Worm (Caenorhabditis elegans) whole organism, young adult: Measurements from ENCODE around the gene gpa-11.
A peak's percentile ranks its signal among the peaks of the same experiment; 100 is the strongest.

ENCODE experiments used
- B0336.3 ChIP-seq: fragments of 200-800 bp; sonication (Bioruptor generic); IDR thresholded peaks from 2 replicates; pipeline ENCODE4 v1.3.6; 2022; ENCODE audit warnings: missing genetic modification characterization, missing compliant biosample characterization
- D2030.7 ChIP-seq: fragments of 200-800 bp; sonication (Bioruptor generic); IDR thresholded peaks from 2 replicates; pipeline ENCODE4 v1.3.6; 2022; ENCODE audit warnings: missing genetic modification reagents, missing genetic modification characterization, missing compliant biosample characterization
- F10E7.11 ChIP-seq: sonication (generic microtip); optimal IDR thresholded peaks from 2 replicates; lab custom pipeline; 2017; ENCODE audit warnings: mild to moderate bottlenecking, missing genetic modification characterization, moderate library complexity, missing compliant biosample characterization
- F22D6.2 ChIP-seq: sonication (generic microtip); optimal IDR thresholded peaks from 2 replicates; lab custom pipeline; 2016; ENCODE audit warnings: mild to moderate bottlenecking, missing genetic modification characterization, missing compliant biosample characterization
- F23B12.7 ChIP-seq: sonication (generic microtip); optimal IDR thresholded peaks from 2 replicates; lab custom pipeline; 2017; ENCODE audit warnings: missing genetic modification characterization, mild to moderate bottlenecking, missing compliant biosample characterization, antibody characterized with exemption, moderate library complexity; ENCODE audit not compliant: insufficient read depth
- F33H1.4 ChIP-seq: fragments of 200-800 bp; sonication (Bioruptor generic); IDR thresholded peaks from 2 replicates; pipeline ENCODE4 v1.3.6; 2022; ENCODE audit warnings: missing genetic modification reagents, missing genetic modification characterization, missing compliant biosample characterization
- F39B2.1 ChIP-seq: fragments of 200-800 bp; sonication (Bioruptor generic); IDR thresholded peaks from 2 replicates; pipeline ENCODE4 v1.3.6; 2022; ENCODE audit warnings: missing genetic modification reagents, missing genetic modification characterization, missing compliant biosample characterization
- F49E8.2 ChIP-seq: sonication (generic microtip); optimal IDR thresholded peaks from 3 replicates; lab custom pipeline; 2017; ENCODE audit warnings: missing genetic modification characterization, mild to moderate bottlenecking, missing compliant biosample characterization, antibody characterized with exemption, moderate library complexity; ENCODE audit not compliant: insufficient read depth
- F55B11.4 ChIP-seq: sonication (generic microtip); optimal IDR thresholded peaks from 2 replicates; lab custom pipeline; 2016; ENCODE audit warnings: missing compliant biosample characterization, missing genetic modification characterization, borderline replicate concordance; ENCODE audit not compliant: insufficient read depth
- F57C9.4 ChIP-seq: sonication (generic microtip); optimal IDR thresholded peaks from 2 replicates; lab custom pipeline; 2017; ENCODE audit warnings: mild to moderate bottlenecking, missing genetic modification characterization, missing compliant biosample characterization
- Y53G8AR.9 ChIP-seq: fragments of 200-800 bp; sonication (Bioruptor generic); conservative IDR thresholded peaks from 2 replicates; pipeline ENCODE4 v1.3.6; 2022; ENCODE audit warnings: missing genetic modification reagents, missing genetic modification characterization, missing compliant biosample characterization
- Y56A3A.18 ChIP-seq: fragments of 200-800 bp; sonication (Bioruptor generic); IDR thresholded peaks from 2 replicates; pipeline ENCODE4 v1.3.6; 2022; ENCODE audit warnings: missing genetic modification reagents, missing genetic modification characterization, missing compliant biosample characterization
- Y79H2A.3 ChIP-seq: fragments of 200-800 bp; sonication (Bioruptor generic); conservative IDR thresholded peaks from 2 replicates; pipeline ENCODE4 v1.3.6; 2022; ENCODE audit warnings: missing genetic modification reagents, missing genetic modification characterization, missing compliant biosample characterization
- Y95B8A.8 ChIP-seq: fragments of 200-800 bp; sonication (Bioruptor generic); IDR thresholded peaks from 2 replicates; pipeline ENCODE4 v1.3.6; 2022; ENCODE audit warnings: missing genetic modification reagents, missing genetic modification characterization, missing compliant biosample characterization
- akir-1 ChIP-seq: fragments of 200-800 bp; sonication (Bioruptor generic); optimal IDR thresholded peaks from 2 replicates; lab custom pipeline; 2018; ENCODE audit warnings: mild to moderate bottlenecking, missing genetic modification characterization, moderate library complexity, missing compliant biosample characterization
- aptf-3 ChIP-seq: fragments of 200-800 bp; sonication (Bioruptor generic); IDR thresholded peaks from 2 replicates; pipeline ENCODE4 v1.3.6; 2022; ENCODE audit warnings: missing genetic modification characterization, missing compliant biosample characterization
- attf-6 ChIP-seq: fragments of 200-800 bp; sonication (Bioruptor generic); IDR thresholded peaks from 2 replicates; pipeline ENCODE4 v1.3.6; 2022; ENCODE audit warnings: missing genetic modification reagents, missing genetic modification characterization, missing compliant biosample characterization
- bed-1 ChIP-seq: fragments of 200-800 bp; sonication (Bioruptor generic); IDR thresholded peaks from 2 replicates; pipeline ENCODE4 v1.3.6; 2022; ENCODE audit warnings: missing genetic modification reagents, missing genetic modification characterization, missing compliant biosample characterization
- ccch-3 ChIP-seq: fragments of 200-800 bp; sonication (Bioruptor generic); optimal IDR thresholded peaks from 2 replicates; lab custom pipeline; 2018; ENCODE audit warnings: mild to moderate bottlenecking, missing genetic modification characterization, missing compliant biosample characterization
- ceh-27 ChIP-seq: fragments of 200-800 bp; sonication (Bioruptor generic); optimal IDR thresholded peaks from 2 replicates; lab custom pipeline; 2018; ENCODE audit warnings: mild to moderate bottlenecking, missing genetic modification characterization, moderate library complexity, missing compliant biosample characterization
- die-1 ChIP-seq: sonication (generic microtip); optimal IDR thresholded peaks from 2 replicates; lab custom pipeline; 2016; ENCODE audit warnings: missing genotype, mild to moderate bottlenecking, missing genetic modification characterization, missing compliant biosample characterization
- dox-1 ChIP-seq: fragments of 200-800 bp; sonication (Bioruptor generic); IDR thresholded peaks from 2 replicates; pipeline ENCODE4 v1.3.6; 2022; ENCODE audit warnings: missing genetic modification reagents, missing genetic modification characterization, missing compliant biosample characterization
- dpl-1 ChIP-seq: fragments of 150-350 bp; optimal IDR thresholded peaks from 2 replicates; lab custom pipeline; 2014; ENCODE audit warnings: missing biosample characterization, missing genetic modification reagents, missing genetic modification characterization
- egl-18 ChIP-seq: fragments of 200-800 bp; sonication (Bioruptor generic); IDR thresholded peaks from 2 replicates; pipeline ENCODE4 v1.3.6; 2022; ENCODE audit warnings: missing genetic modification reagents, missing genetic modification characterization, missing compliant biosample characterization
- egl-44 ChIP-seq: fragments of 200-800 bp; sonication (Bioruptor generic); IDR thresholded peaks from 2 replicates; pipeline ENCODE4 v1.3.6; 2022; ENCODE audit warnings: missing genetic modification reagents, missing genetic modification characterization, missing compliant biosample characterization
- ekl-4 ChIP-seq: fragments of 200-800 bp; sonication (Bioruptor generic); IDR thresholded peaks from 2 replicates; pipeline ENCODE4 v1.3.6; 2022; ENCODE audit warnings: missing genetic modification reagents, missing genetic modification characterization, missing compliant biosample characterization
- fkh-3 ChIP-seq: sonication (generic microtip); optimal IDR thresholded peaks from 2 replicates; lab custom pipeline; 2016; ENCODE audit warnings: mild to moderate bottlenecking, missing genetic modification characterization, missing compliant biosample characterization
- let-526 ChIP-seq: fragments of 200-800 bp; sonication (Bioruptor generic); IDR thresholded peaks from 2 replicates; pipeline ENCODE4 v1.3.6; 2022; ENCODE audit warnings: missing genetic modification reagents, missing genetic modification characterization, missing compliant biosample characterization
- madf-6 ChIP-seq: fragments of 200-800 bp; sonication (Bioruptor generic); IDR thresholded peaks from 2 replicates; pipeline ENCODE4 v1.3.6; 2022; ENCODE audit warnings: missing genetic modification reagents, missing genetic modification characterization, missing compliant biosample characterization
- nfya-2 ChIP-seq: fragments of 200-800 bp; sonication (Bioruptor generic); IDR thresholded peaks from 2 replicates; pipeline ENCODE4 v1.3.6; 2022; ENCODE audit warnings: missing genetic modification reagents, missing genetic modification characterization, missing compliant biosample characterization
- nfyb-1 ChIP-seq: fragments of 200-800 bp; sonication (Bioruptor generic); IDR thresholded peaks from 2 replicates; pipeline ENCODE4 v1.3.6; 2022; ENCODE audit warnings: missing genetic modification reagents, missing genetic modification characterization, missing compliant biosample characterization
- nhr-120 ChIP-seq: fragments of 200-800 bp; sonication (Bioruptor generic); IDR thresholded peaks from 2 replicates; pipeline ENCODE4 v1.3.6; 2022; ENCODE audit warnings: missing genetic modification characterization, missing compliant biosample characterization
- nhr-27 ChIP-seq: fragments of 200-800 bp; sonication (Bioruptor generic); optimal IDR thresholded peaks from 2 replicates; lab custom pipeline; 2018; ENCODE audit warnings: mild to moderate bottlenecking, missing genetic modification characterization, moderate library complexity, missing compliant biosample characterization
- nhr-80 ChIP-seq: sonication (generic microtip); optimal IDR thresholded peaks from 2 replicates; lab custom pipeline; 2016; ENCODE audit warnings: missing genetic modification characterization, missing compliant biosample characterization
- pbrm-1 ChIP-seq: fragments of 200-800 bp; sonication (Bioruptor generic); IDR thresholded peaks from 2 replicates; pipeline ENCODE4 v1.3.6; 2022; ENCODE audit warnings: missing genetic modification reagents, missing genetic modification characterization, missing compliant biosample characterization
- pha-4 ChIP-seq: fragments of 150-350 bp; sonication (generic microtip); optimal IDR thresholded peaks from 2 replicates; lab custom pipeline; 2014; ENCODE audit warnings: missing biosample characterization, missing genetic modification reagents, missing genetic modification characterization
- rcor-1 ChIP-seq: fragments of 200-800 bp; sonication (Bioruptor generic); IDR thresholded peaks from 2 replicates; pipeline ENCODE4 v1.3.6; 2022; ENCODE audit warnings: missing genetic modification reagents, missing genetic modification characterization, missing compliant biosample characterization
- rec-8 ChIP-seq, 2 experiments: sonication (generic microtip); optimal IDR thresholded peaks; 2 replicates each; lab custom pipeline; 2016; ENCODE audit warnings: mild to moderate bottlenecking in 2 of 2, missing genetic modification characterization in 2 of 2, missing genetic modification reagents in 2 of 2, missing genotype in 2 of 2, missing biosample characterization in 1 of 2, missing compliant biosample characterization in 1 of 2, moderate library complexity in 1 of 2
- repo-1 ChIP-seq: sonication (generic microtip); optimal IDR thresholded peaks from 2 replicates; lab custom pipeline; 2017; ENCODE audit warnings: mild to moderate bottlenecking, missing genetic modification characterization, missing compliant biosample characterization
- snpc-1.3 ChIP-seq: sonication (generic microtip); optimal IDR thresholded peaks from 2 replicates; lab custom pipeline; 2017; ENCODE audit warnings: missing genetic modification characterization, mild to moderate bottlenecking, missing compliant biosample characterization, antibody characterized with exemption, moderate library complexity, missing genotype, missing genetic modification reagents; ENCODE audit not compliant: insufficient read depth
- tbx-9 ChIP-seq: sonication (generic microtip); optimal IDR thresholded peaks from 2 replicates; lab custom pipeline; 2016; ENCODE audit warnings: borderline replicate concordance, missing genetic modification characterization, inconsistent platforms, missing compliant biosample characterization
- tlf-1 ChIP-seq: fragments of 200-800 bp; sonication (Bioruptor generic); optimal IDR thresholded peaks from 2 replicates; lab custom pipeline; 2018; ENCODE audit warnings: mild to moderate bottlenecking, missing genetic modification characterization, missing compliant biosample characterization
- zfh-2 ChIP-seq: fragments of 200-800 bp; sonication (Bioruptor generic); conservative IDR thresholded peaks from 2 replicates; pipeline ENCODE4 v1.3.6; 2022; ENCODE audit warnings: missing genetic modification reagents, missing genetic modification characterization, missing compliant biosample characterization
- zim-3 ChIP-seq: sonication (generic microtip); optimal IDR thresholded peaks from 2 replicates; lab custom pipeline; 2017; ENCODE audit warnings: mild to moderate bottlenecking, missing genetic modification characterization, moderate library complexity, missing compliant biosample characterization
- ztf-25 ChIP-seq: fragments of 200-800 bp; sonication (Bioruptor generic); IDR thresholded peaks from 2 replicates; pipeline ENCODE4 v1.3.6; 2022; ENCODE audit warnings: missing genetic modification reagents, missing genetic modification characterization, missing compliant biosample characterization
- ztf-28 ChIP-seq: fragments of 200-800 bp; sonication (Bioruptor generic); IDR thresholded peaks from 2 replicates; pipeline ENCODE4 v1.3.6; 2022; ENCODE audit warnings: missing genetic modification reagents, missing genetic modification characterization, missing compliant biosample characterization
- ztf-6 ChIP-seq: fragments of 200-800 bp; sonication (Bioruptor generic); IDR thresholded peaks from 2 replicates; pipeline ENCODE4 v1.3.6; 2022; ENCODE audit warnings: missing genetic modification reagents, missing genetic modification characterization, missing compliant biosample characterization

The gpa-11 gene

ce11 chrII:4228112-4228770 is 18.8 kb upstream of the gpa-11 start (continued):
- TF ChIP-seq ceh-27 (GFP tag; lab: Kevin White, UChicago) (no peak), akir-1 (GFP tag; lab: Kevin White, UChicago) (no peak), F10E7.11 (tag; lab: Kevin White, UChicago) (no peak), madf-6 (GFP tag; lab: Robert Waterston, UW) (peak; percentile 66), attf-6 (GFP tag; lab: Robert Waterston, UW) (no peak), ccch-3 (GFP tag; lab: Kevin White, UChicago) (no peak), F57C9.4 (tag; lab: Kevin White, UChicago) (no peak), egl-44 (no peak), F23B12.7 (no peak), pbrm-1 (no peak), tbx-9 (tag; lab: Kevin White, UChicago) (no peak), dpl-1 (GFP tag; lab: Kevin White, UChicago) (no peak), rec-8 (tag; optimal IDR thresholded peaks at IDR 0.05; lab: Kevin White, UChicago) (no peak), Y53G8AR.9 (GFP tag; lab: Robert Waterston, UW) (no peak), B0336.3 (GFP tag; lab: Robert Waterston, UW) (peak; percentile 77), repo-1 (tag; lab: Kevin White, UChicago) (no peak), nfyb-1 (0 out of 2 replicates have a peak, but pooled peaks have one; percentile 35), egl-18 (GFP tag; lab: Robert Waterston, UW) (no peak), F22D6.2 (tag; lab: Kevin White, UChicago) (no peak), nhr-120 (GFP tag; lab: Robert Waterston, UW) (no peak), ztf-28 (GFP tag; lab: Robert Waterston, UW) (no peak), Y95B8A.8 (GFP tag; lab: Robert Waterston, UW) (no peak), nfya-2 (GFP tag; lab: Robert Waterston, UW) (no peak), zfh-2 (GFP tag; lab: Robert Waterston, UW) (peak; percentile 74), dox-1 (GFP tag; lab: Robert Waterston, UW) (peak; percentile 4; the same call in 1 of the 2 replicates), snpc-1.3 (tag; lab: Kevin White, UChicago) (no peak), fkh-3 (tag; lab: Kevin White, UChicago) (peak; percentile 53), let-526 (GFP tag; lab: Robert Waterston, UW) (no peak), F55B11.4 (tag; lab: Kevin White, UChicago) (no peak), zim-3 (tag; lab: Kevin White, UChicago) (no peak), nhr-27 (tag; lab: Kevin White, UChicago) (no peak), nhr-80 (tag; lab: Kevin White, UChicago) (no peak), bed-1 (GFP tag; lab: Robert Waterston, UW) (no peak), Y56A3A.18 (GFP tag; lab: Robert Waterston, UW) (no peak), D2030.7 (GFP tag; lab: Robert Waterston, UW) (no peak), pha-4 (tag; lab: Kevin White, UChicago) (no peak), aptf-3 (GFP tag; lab: Robert Waterston, UW) (0 out of 2 replicates have a peak, but pooled peaks have one; percentile 25), F39B2.1 (GFP tag; lab: Robert Waterston, UW) (0 out of 2 replicates have a peak, but pooled peaks have one; percentile 30), ekl-4 (GFP tag; lab: Robert Waterston, UW) (no peak; the same call in 1 of the 2 replicates), ztf-6 (GFP tag; lab: Robert Waterston, UW) (no peak), F33H1.4 (GFP tag; lab: Robert Waterston, UW) (peak; percentile 49), ztf-25 (no peak), rcor-1 (no peak; the same call in 1 of the 2 replicates), F49E8.2 (tag; lab: Kevin White, UChicago) (peak; percentile 69), die-1 (tag; lab: Kevin White, UChicago) (no peak), tlf-1 (GFP tag; lab: Kevin White, UChicago) (no peak), Y79H2A.3 (no peak)
